Worm (Caenorhabditis elegans): ENCODE data around the gene nhr-94.

DNA sequence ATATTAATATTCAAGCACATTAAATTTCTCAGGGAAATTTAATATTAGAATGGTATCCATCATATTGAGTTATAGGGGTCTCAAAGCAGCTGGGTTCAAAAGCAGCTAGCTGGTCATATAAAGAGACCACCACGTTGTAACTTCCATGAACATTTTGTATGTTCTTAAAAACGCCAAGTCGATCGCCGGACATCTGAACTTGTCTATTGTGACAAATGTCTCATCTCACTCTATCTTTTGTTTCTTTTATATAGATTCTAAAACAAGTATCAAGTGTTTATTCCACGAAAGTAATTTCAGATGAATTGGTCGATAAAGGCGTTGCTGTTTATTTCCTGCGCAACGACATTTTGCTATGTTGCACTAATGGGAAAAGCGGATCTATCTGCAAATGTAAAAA is 10.7 kb upstream of the nhr-94 start, which contains the start of gene ZK105.3:
- TF ChIP-seq tbx-2 (tag; optimal IDR thresholded peaks at IDR 0.05) (no peak), ztf-4 (tag; optimal IDR thresholded peaks at IDR 0.05) (no peak), ces-1 (GFP tag; optimal IDR thresholded peaks at IDR 0.05) (no peak), pag-3 (tag; optimal IDR thresholded peaks at IDR 0.05; ENCODE audit: borderline replicate concordance, insufficient read depth) (no peak), nhr-20 (tag; optimal IDR thresholded peaks at IDR 0.05) (no peak), nhr-76 (tag; optimal IDR thresholded peaks at IDR 0.05) (no peak), snpc-4 (tag; optimal IDR thresholded peaks at IDR 0.05) (no peak), skn-1 (tag; optimal IDR thresholded peaks at IDR 0.05) (no peak), lir-3 (tag; optimal IDR thresholded peaks at IDR 0.05; ENCODE audit: poor library complexity) (no peak)
